Worm (Caenorhabditis elegans): ENCODE data around the gene sri-73.

DNA sequence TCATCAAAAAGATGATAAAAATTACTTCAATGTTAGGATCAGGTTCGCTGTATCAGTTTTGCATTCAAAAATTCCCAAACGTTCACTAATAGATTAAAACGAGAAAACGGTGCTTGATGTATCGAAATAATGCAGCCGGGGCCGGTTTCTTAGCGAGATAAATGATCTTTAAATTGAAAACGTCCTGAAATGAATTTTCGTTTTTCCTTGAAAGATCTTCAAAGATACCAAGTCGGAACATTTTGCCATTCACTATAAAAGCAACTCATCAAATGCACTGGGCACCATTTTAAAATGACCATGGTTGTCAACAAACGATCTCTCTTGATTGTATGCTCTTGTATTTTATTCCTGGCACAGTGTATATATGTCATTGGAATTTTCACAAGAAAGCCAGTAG lies 10.2 kb upstream of the sri-73 start, which contains the start of gene K06H6.5:
- TF ChIP-seq mec-3 (tag; optimal IDR thresholded peaks at IDR 0.05; ENCODE audit: borderline replicate concordance) (no peak), lin-11 (tag; optimal IDR thresholded peaks at IDR 0.05) (no peak), pqm-1 (tag; optimal IDR thresholded peaks at IDR 0.05) (no peak)
